Worm (Caenorhabditis elegans) whole organism, L4 larva: ENCODE results near the gene mlc-4.

ENCODE experiments used
- R02D3.7 ChIP-seq: fragments of 150-350 bp; sonication (generic microtip); optimal IDR thresholded peaks from 3 replicates; lab custom pipeline; 2014; ENCODE audit warnings: missing biosample characterization, missing genetic modification characterization
- aly-2 ChIP-seq: sonication (generic microtip); optimal IDR thresholded peaks from 2 replicates; lab custom pipeline; 2018; ENCODE audit warnings: missing biosample characterization, missing genetic modification characterization
- cey-2 ChIP-seq: sonication (generic microtip); optimal IDR thresholded peaks from 3 replicates; lab custom pipeline; 2017; ENCODE audit warnings: missing genetic modification characterization, mild to moderate bottlenecking, missing compliant biosample characterization, antibody characterized with exemption, borderline replicate concordance; ENCODE audit not compliant: insufficient read depth
- dpl-1 ChIP-seq: fragments of 150-350 bp; optimal IDR thresholded peaks from 2 replicates; lab custom pipeline; 2014; ENCODE audit warnings: missing biosample characterization, missing genetic modification reagents, missing genetic modification characterization
- nhr-11 ChIP-seq: fragments of 150-350 bp; optimal IDR thresholded peaks from 2 replicates; lab custom pipeline; 2014; ENCODE audit warnings: missing biosample characterization, missing genetic modification characterization
- nhr-237 ChIP-seq: sonication (generic microtip); optimal IDR thresholded peaks from 2 replicates; lab custom pipeline; 2017; ENCODE audit warnings: missing biosample characterization, missing genetic modification characterization
- nhr-28 ChIP-seq: fragments of 150-350 bp; optimal IDR thresholded peaks from 2 replicates; lab custom pipeline; 2014; ENCODE audit warnings: missing biosample characterization, missing genetic modification characterization
- nhr-77 ChIP-seq: fragments of 150-350 bp; optimal IDR thresholded peaks from 2 replicates; lab custom pipeline; 2014; ENCODE audit warnings: missing biosample characterization, missing genetic modification characterization
- snpc-1.2 ChIP-seq: fragments of 200-800 bp; sonication (Bioruptor generic); IDR thresholded peaks from 2 replicates; pipeline ENCODE4 v1.3.6; 2022; ENCODE audit warnings: missing genetic modification reagents, missing genetic modification characterization, missing compliant biosample characterization
- snpc-4 ChIP-seq: fragments of 150-350 bp; optimal IDR thresholded peaks from 2 replicates; lab custom pipeline; 2014; ENCODE audit warnings: missing biosample characterization, missing genetic modification characterization

- TF ChIP-seq snpc-1.2 (no peak), snpc-4 (tag; lab: Kevin White, UChicago) (no peak), nhr-28 (tag; lab: Kevin White, UChicago) (no peak), dpl-1 (GFP tag; lab: Kevin White, UChicago) (no peak), R02D3.7 (tag; lab: Kevin White, UChicago) (no peak), cey-2 (tag; lab: Kevin White, UChicago) (no peak), nhr-237 (tag; lab: Kevin White, UChicago) (no peak), nhr-77 (tag; lab: Kevin White, UChicago) (no peak), aly-2 (no peak), nhr-11 (tag; lab: Kevin White, UChicago) (no peak)
Measured at ce11 chrIII:3431385-3431784, 37.8 kb upstream of the mlc-4 start, which contains the start of gene K01A11.1.
